Worm (Caenorhabditis elegans): ENCODE measurements around the gene T24A6.16.

T24A6.16 gene

ce11 chrV:3592099-3592498 lies 29.4 kb upstream of the T24A6.16 start, which contains the start of gene T22F3.12:
T22F3.12 (minus strand) TSS chrV:3592199.
- TF ChIP-seq ZK546.5 (tag; optimal IDR thresholded peaks at IDR 0.05), result no peak
- TF ChIP-seq madf-9 (GFP tag; conservative IDR thresholded peaks at IDR 0.05), result no peak
- no peak for TF ChIP-seq skn-1 (tag; optimal IDR thresholded peaks at IDR 0.05)
- no peak for TF ChIP-seq rbr-2 (tag; optimal IDR thresholded peaks at IDR 0.05)
- TF ChIP-seq mxl-2 (GFP tag; conservative IDR thresholded peaks at IDR 0.05), result no peak
- no peak for TF ChIP-seq daf-16 (GFP tag; optimal IDR thresholded peaks at IDR 0.05)
- no peak for TF ChIP-seq daf-16 (tag; optimal IDR thresholded peaks at IDR 0.05)
- no peak for TF ChIP-seq zfp-3 (GFP tag; conservative IDR thresholded peaks at IDR 0.05)
- TF ChIP-seq nhr-102 (tag; optimal IDR thresholded peaks at IDR 0.05), result no peak
- no peak for TF ChIP-seq hif-1 (tag; optimal IDR thresholded peaks at IDR 0.05)
- no peak for TF ChIP-seq mdl-1 (tag; optimal IDR thresholded peaks at IDR 0.05)
- no peak for TF ChIP-seq mxl-3 (GFP tag; optimal IDR thresholded peaks at IDR 0.05)
- TF ChIP-seq tag-97 (GFP tag; IDR thresholded peaks at IDR 0.05), result no peak

- TF ChIP-seq mdl-1 (tag; optimal IDR thresholded peaks at IDR 0.05) (no peak), unc-130 (GFP tag; optimal IDR thresholded peaks at IDR 0.05) (no peak), daf-12 (tag; optimal IDR thresholded peaks at IDR 0.05) (no peak), tra-1 (GFP tag; IDR thresholded peaks at IDR 0.05) (peak; percentile 55; the same call in 1 of the 2 replicates), nhr-102 (tag; optimal IDR thresholded peaks at IDR 0.05) (no peak), snpc-4 (tag; optimal IDR thresholded peaks at IDR 0.05) (no peak), dmd-9 (GFP tag; IDR thresholded peaks at IDR 0.05) (no peak), nhr-237 (tag; optimal IDR thresholded peaks at IDR 0.05) (no peak), D1046.2 (GFP tag; IDR thresholded peaks at IDR 0.05) (0 out of 2 replicates have a peak, but pooled peaks have one; percentile 42), snpc-1.2 (GFP tag; IDR thresholded peaks at IDR 0.05) (peak; percentile 47; the same call in 1 of the 2 replicates), php-3 (GFP tag; IDR thresholded peaks at IDR 0.05) (0 out of 2 replicates have a peak, but pooled peaks have one; percentile 17), zip-2 (tag; optimal IDR thresholded peaks at IDR 0.05) (no peak), lin-1 (GFP tag; IDR thresholded peaks at IDR 0.05) (peak; percentile 51), dmd-8 (GFP tag; IDR thresholded peaks at IDR 0.05) (peak; percentile 84), fkh-10 (GFP tag; optimal IDR thresholded peaks at IDR 0.05) (no peak), mxl-3 (GFP tag; optimal IDR thresholded peaks at IDR 0.05) (no peak), hif-1 (tag; optimal IDR thresholded peaks at IDR 0.05) (no peak), daf-16 (GFP tag; optimal IDR thresholded peaks at IDR 0.05) (peak in 1 of 2 experiments; percentile 17), daf-16 (tag; optimal IDR thresholded peaks at IDR 0.05) (peak; percentile 45), daf-8 (GFP tag; IDR thresholded peaks at IDR 0.05) (no peak), ces-1 (GFP tag; optimal IDR thresholded peaks at IDR 0.05) (no peak), sdz-12 (GFP tag; optimal IDR thresholded peaks at IDR 0.05) (no peak), dmd-6 (GFP tag; IDR thresholded peaks at IDR 0.05) (peak; percentile 24), nhr-48 (tag; optimal IDR thresholded peaks at IDR 0.05) (no peak), ceh-20 (GFP tag; IDR thresholded peaks at IDR 0.05) (peak; percentile 54; the same call in 1 of the 2 replicates), lim-7 (GFP tag; IDR thresholded peaks at IDR 0.05) (peak; percentile 75), gei-8 (GFP tag; optimal IDR thresholded peaks at IDR 0.05) (no peak), nhr-25 (tag; optimal IDR thresholded peaks at IDR 0.05; ENCODE audit: borderline replicate concordance, insufficient read depth) (no peak), ceh-44 (GFP tag; IDR thresholded peaks at IDR 0.05) (0 out of 2 replicates have a peak, but pooled peaks have one; percentile 7), Y105C5A.15 (GFP tag; IDR thresholded peaks at IDR 0.05) (0 out of 2 replicates have a peak, but pooled peaks have one; percentile 18), nhr-6 (tag; optimal IDR thresholded peaks at IDR 0.05) (no peak), lsy-2 (tag; optimal IDR thresholded peaks at IDR 0.05) (peak in 1 of 2 experiments; percentile 22), F26F4.8 (GFP tag; conservative IDR thresholded peaks at IDR 0.05) (peak; percentile 48; the same call in 1 of the 2 replicates), egl-27 (tag; optimal IDR thresholded peaks at IDR 0.05) (no peak), nhr-11 (tag; optimal IDR thresholded peaks at IDR 0.05) (no peak), lin-13 (GFP tag; optimal IDR thresholded peaks at IDR 0.05) (peak; percentile 42), mep-1 (tag; optimal IDR thresholded peaks at IDR 0.05) (no peak), madf-5 (GFP tag; IDR thresholded peaks at IDR 0.05) (peak in 1 of 2 experiments; percentile 63; a peak in 1 of 4 replicates), egl-43 (GFP tag; IDR thresholded peaks at IDR 0.05) (peak; percentile 81), ztf-7 (tag; optimal IDR thresholded peaks at IDR 0.05) (no peak), ceh-82 (tag; optimal IDR thresholded peaks at IDR 0.05) (no peak), T26A8.4 (GFP tag; IDR thresholded peaks at IDR 0.05) (peak; percentile 63)
Measured at ce11 chrV:3588223-3588622, 25.5 kb upstream of the T24A6.16 start.

Data from whole organism, L4 larva.